Worm (Caenorhabditis elegans) whole organism, L4/young adult: ENCODE data around the gene mog-4.

Source experiments
- W03F9.2 ChIP-seq: fragments of 150-350 bp; optimal IDR thresholded peaks from 2 replicates; lab custom pipeline; 2014; ENCODE audit warnings: missing biosample characterization, missing genetic modification characterization
- him-1 ChIP-seq: sonication (generic microtip); optimal IDR thresholded peaks from 2 replicates; lab custom pipeline; 2016; ENCODE audit warnings: missing genotype, missing genetic modification reagents, missing genetic modification characterization, missing compliant biosample characterization

- TF ChIP-seq him-1 (tag; lab: Kevin White, UChicago): no peak
- no peak for TF ChIP-seq W03F9.2 (tag; lab: Kevin White, UChicago)
Observed at ce11 chrII:14506245-14506644, 55.2 kb downstream of the mog-4 start, which contains the start of gene K10H10.12.
